Worm (Caenorhabditis elegans) whole organism, L1 larva: ENCODE results near the gene Y66H1A.5.

Experiments used
- C16A3.4 ChIP-seq: fragments of 150-350 bp; optimal IDR thresholded peaks from 2 replicates; lab custom pipeline; 2014; ENCODE audit warnings: missing biosample characterization, missing genetic modification characterization
- C34B4.2 ChIP-seq: sonication (generic microtip); optimal IDR thresholded peaks from 2 replicates; lab custom pipeline; 2017; ENCODE audit warnings: mild to moderate bottlenecking, missing genetic modification characterization, missing compliant biosample characterization
- aly-2 ChIP-seq: fragments of 150-350 bp; optimal IDR thresholded peaks from 2 replicates; lab custom pipeline; 2014; ENCODE audit warnings: missing biosample characterization, missing genetic modification characterization
- ceh-63 ChIP-seq: fragments of 200-800 bp; sonication (Bioruptor generic); optimal IDR thresholded peaks from 2 replicates; lab custom pipeline; 2018; ENCODE audit warnings: mild to moderate bottlenecking, missing genetic modification characterization, missing compliant biosample characterization
- ceh-8 ChIP-seq: fragments of 200-800 bp; sonication (Bioruptor generic); optimal IDR thresholded peaks from 2 replicates; lab custom pipeline; 2018; ENCODE audit warnings: mild to moderate bottlenecking, missing genetic modification characterization, moderate library complexity, missing compliant biosample characterization
- ceh-82 ChIP-seq, 3 experiments: fragments of 150-350 bp in 1 of 3; sonication (generic microtip) in 2 of 3; optimal IDR thresholded peaks; 2 replicates each; lab custom pipeline; 2014 to 2017; ENCODE audit warnings: missing biosample characterization in 3 of 3, missing genetic modification characterization in 3 of 3
- ces-1 ChIP-seq: fragments of 150-350 bp; optimal IDR thresholded peaks from 2 replicates; lab custom pipeline; 2014; ENCODE audit warnings: missing biosample characterization, missing genetic modification reagents, missing genetic modification characterization
- dpl-1 ChIP-seq, 3 experiments: fragments of 150-350 bp in 2 of 3; sonication (generic microtip) in 1 of 3; optimal IDR thresholded peaks; 2 replicates each; lab custom pipeline; 2014 to 2017; ENCODE audit warnings: missing biosample characterization in 3 of 3, missing genetic modification characterization in 3 of 3, missing genetic modification reagents in 3 of 3
- dsc-1 ChIP-seq: sonication (generic microtip); optimal IDR thresholded peaks from 2 replicates; lab custom pipeline; 2016; ENCODE audit warnings: mild to moderate bottlenecking, missing genetic modification characterization, missing compliant biosample characterization
- efl-1 ChIP-seq, 4 experiments: fragments of 150-350 bp; optimal IDR thresholded peaks in 3 of 4; peaks in 1 of 4; 1 replicate in 1 of 4; 2 replicates in 3 of 4; lab custom pipeline; 2014; ENCODE audit warnings: missing biosample characterization in 2 of 4, missing genetic modification characterization in 2 of 4, missing genetic modification reagents in 2 of 4
- efl-3 ChIP-seq: fragments of 200-800 bp; sonication (Bioruptor generic); optimal IDR thresholded peaks from 2 replicates; lab custom pipeline; 2018; ENCODE audit warnings: mild to moderate bottlenecking, missing genetic modification characterization, missing compliant biosample characterization
- egl-13 ChIP-seq: sonication (generic microtip); optimal IDR thresholded peaks from 2 replicates; lab custom pipeline; 2016; ENCODE audit warnings: missing genotype, missing genetic modification reagents, missing genetic modification characterization, missing compliant biosample characterization
- elt-3 ChIP-seq, 6 experiments: fragments of 150-350 bp in 1 of 6; sonication (generic microtip); optimal IDR thresholded peaks; 2 replicates each; lab custom pipeline; 2017 to 2018; ENCODE audit warnings: missing biosample characterization in 6 of 6, missing genetic modification characterization in 6 of 6, inconsistent platforms in 1 of 6
- ets-5 ChIP-seq: fragments of 200-800 bp; sonication (Bioruptor generic); IDR thresholded peaks from 2 replicates; pipeline ENCODE4 v1.3.6; 2022; ENCODE audit warnings: missing genetic modification characterization, missing compliant biosample characterization
- fos-1 ChIP-seq: fragments of 150-350 bp; optimal IDR thresholded peaks from 2 replicates; lab custom pipeline; 2014; ENCODE audit warnings: missing biosample characterization, missing genetic modification characterization
- hlh-4 ChIP-seq: sonication (generic microtip); optimal IDR thresholded peaks from 2 replicates; lab custom pipeline; 2016; ENCODE audit warnings: mild to moderate bottlenecking, missing genetic modification characterization, missing compliant biosample characterization
- isw-1 ChIP-seq: fragments of 200-800 bp; sonication (Bioruptor generic); IDR thresholded peaks from 2 replicates; pipeline ENCODE4 v1.3.6; 2022; ENCODE audit warnings: missing genetic modification characterization, missing compliant biosample characterization
- lin-14 ChIP-seq: fragments of 200-800 bp; sonication (Bioruptor generic); optimal IDR thresholded peaks from 2 replicates; lab custom pipeline; 2018; ENCODE audit warnings: mild to moderate bottlenecking, missing genetic modification characterization, moderate library complexity, missing compliant biosample characterization
- lin-35 ChIP-seq, 2 experiments: fragments of 150-350 bp; optimal IDR thresholded peaks; 2 replicates each; lab custom pipeline; 2014; ENCODE audit warnings: missing biosample characterization in 2 of 2, missing genetic modification characterization in 2 of 2, missing genetic modification reagents in 2 of 2
- lir-3 ChIP-seq: sonication (generic microtip); optimal IDR thresholded peaks from 2 replicates; lab custom pipeline; 2016; ENCODE audit warnings: mild to moderate bottlenecking, missing genetic modification characterization, moderate library complexity, missing compliant biosample characterization; ENCODE audit not compliant: poor library complexity
- lsy-2 ChIP-seq, 2 experiments: fragments of 150-350 bp; optimal IDR thresholded peaks; 2 replicates each; lab custom pipeline; 2014; ENCODE audit warnings: missing biosample characterization in 2 of 2, missing genetic modification characterization in 2 of 2
- mab-9 ChIP-seq: fragments of 200-800 bp; sonication (Bioruptor generic); IDR thresholded peaks from 2 replicates; pipeline ENCODE4 v1.3.6; 2022; ENCODE audit warnings: missing genetic modification reagents, missing genetic modification characterization, missing compliant biosample characterization
- nhr-19 ChIP-seq: fragments of 200-800 bp; sonication (Bioruptor generic); conservative IDR thresholded peaks from 2 replicates; pipeline ENCODE4 v1.3.6; 2022; ENCODE audit warnings: missing genetic modification characterization, missing compliant biosample characterization
- nhr-47 ChIP-seq: sonication (generic microtip); optimal IDR thresholded peaks from 2 replicates; lab custom pipeline; 2016; ENCODE audit warnings: mild to moderate bottlenecking, missing genetic modification characterization, moderate library complexity, missing compliant biosample characterization
- nhr-76 ChIP-seq: sonication (generic microtip); optimal IDR thresholded peaks from 2 replicates; lab custom pipeline; 2017; ENCODE audit warnings: missing biosample characterization, missing genetic modification characterization
- nhr-77 ChIP-seq: fragments of 150-350 bp; optimal IDR thresholded peaks from 2 replicates; lab custom pipeline; 2014; ENCODE audit warnings: missing biosample characterization, missing genetic modification characterization
- nhr-90 ChIP-seq: sonication (generic microtip); optimal IDR thresholded peaks from 2 replicates; lab custom pipeline; 2016; ENCODE audit warnings: mild to moderate bottlenecking, missing genetic modification characterization, missing compliant biosample characterization; ENCODE audit not compliant: poor library complexity
- pax-3 ChIP-seq: fragments of 200-800 bp; sonication (Bioruptor generic); optimal IDR thresholded peaks from 2 replicates; lab custom pipeline; 2018; ENCODE audit warnings: mild to moderate bottlenecking, missing genetic modification characterization, moderate library complexity, missing compliant biosample characterization
- rnt-1 ChIP-seq: sonication (generic microtip); optimal IDR thresholded peaks from 2 replicates; lab custom pipeline; 2016; ENCODE audit warnings: mild to moderate bottlenecking, missing genetic modification characterization, moderate library complexity, missing compliant biosample characterization
- sox-4 ChIP-seq: sonication (generic microtip); optimal IDR thresholded peaks from 2 replicates; lab custom pipeline; 2016; ENCODE audit warnings: missing genetic modification characterization, missing compliant biosample characterization
- tlp-1 ChIP-seq: fragments of 150-350 bp; optimal IDR thresholded peaks from 2 replicates; lab custom pipeline; 2014; ENCODE audit warnings: missing biosample characterization, missing genetic modification characterization
- unc-62 ChIP-seq: fragments of 150-350 bp; optimal IDR thresholded peaks from 2 replicates; lab custom pipeline; 2014; ENCODE audit warnings: missing biosample characterization, missing genetic modification reagents, missing genetic modification characterization
- xbp-1 ChIP-seq: sonication (generic microtip); optimal IDR thresholded peaks from 2 replicates; lab custom pipeline; 2016; ENCODE audit warnings: missing genetic modification characterization, missing compliant biosample characterization

Y66H1A.5 gene

DNA sequence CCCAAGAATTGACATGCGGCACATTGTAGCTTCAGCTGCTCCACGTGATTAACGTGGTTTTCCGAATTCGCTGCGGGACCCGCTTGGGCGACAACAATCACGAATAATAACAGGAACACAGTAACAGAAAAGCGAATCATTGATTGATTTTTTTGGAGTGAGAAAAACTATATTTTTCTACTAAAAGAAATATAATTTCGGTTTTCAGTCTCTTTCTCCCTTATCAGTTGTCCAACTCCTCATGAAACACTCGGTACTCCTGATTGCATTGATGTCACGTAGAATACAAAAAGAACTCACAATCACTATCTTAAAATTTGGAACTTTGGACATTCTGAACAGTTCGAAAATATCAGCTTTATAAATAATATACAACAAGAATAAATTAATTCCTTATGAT, at the start of gene Y66H1A.5:
Gene Y66H1A.5 (minus strand): TSS at position 265 of the 400 bp plus-strand sequence.
- no peak for TF ChIP-seq ceh-8
- TF ChIP-seq hlh-4 (tag; lab: Kevin White, UChicago): no peak
- TF ChIP-seq egl-13 (tag; lab: Kevin White, UChicago): no peak
- TF ChIP-seq nhr-77 (tag; lab: Kevin White, UChicago): no peak
- TF ChIP-seq nhr-47: no peak
- no peak for TF ChIP-seq elt-3 (tag; optimal IDR thresholded peaks at IDR 0.05; lab: Kevin White, UChicago)
- no peak for TF ChIP-seq nhr-19 (GFP tag; lab: Robert Waterston, UW)
- TF ChIP-seq lsy-2 (tag; optimal IDR thresholded peaks at IDR 0.05; lab: Kevin White, UChicago): no peak
- no peak for TF ChIP-seq ceh-63 (GFP tag; lab: Kevin White, UChicago)
- no peak for TF ChIP-seq nhr-90 (tag; lab: Kevin White, UChicago)
- TF ChIP-seq lin-35 (GFP tag; optimal IDR thresholded peaks at IDR 0.05; lab: Kevin White, UChicago): no peak
- no peak for TF ChIP-seq efl-1 (optimal IDR thresholded peaks at IDR 0.05; lab: Kevin White, UChicago)
- no peak for TF ChIP-seq efl-1 (GFP tag; optimal IDR thresholded peaks at IDR 0.05 in 1 of 2; lab: Kevin White, UChicago)
- no peak for TF ChIP-seq xbp-1 (tag; lab: Kevin White, UChicago)
- TF ChIP-seq mab-9 (GFP tag; lab: Robert Waterston, UW): no peak
- TF ChIP-seq ets-5 (GFP tag; lab: Robert Waterston, UW): no peak
- TF ChIP-seq dpl-1 (GFP tag; optimal IDR thresholded peaks at IDR 0.05; lab: Kevin White, UChicago): no peak
- TF ChIP-seq aly-2 (tag; lab: Kevin White, UChicago): no peak
- no peak for TF ChIP-seq nhr-76 (tag; lab: Kevin White, UChicago)
- TF ChIP-seq ces-1: no peak
- TF ChIP-seq ceh-82 (tag; optimal IDR thresholded peaks at IDR 0.05; lab: Kevin White, UChicago): no peak

ce11 chrIV:468307-468706, 39.4 kb upstream of the Y66H1A.5 start:
- TF ChIP-seq xbp-1 (tag; lab: Kevin White, UChicago) (no peak), unc-62 (GFP tag; lab: Kevin White, UChicago) (no peak), dsc-1 (tag; lab: Kevin White, UChicago) (no peak), efl-3 (GFP tag; lab: Kevin White, UChicago) (no peak)
- TF ChIP-seq, all 84 proteins: peak for 0

DNA sequence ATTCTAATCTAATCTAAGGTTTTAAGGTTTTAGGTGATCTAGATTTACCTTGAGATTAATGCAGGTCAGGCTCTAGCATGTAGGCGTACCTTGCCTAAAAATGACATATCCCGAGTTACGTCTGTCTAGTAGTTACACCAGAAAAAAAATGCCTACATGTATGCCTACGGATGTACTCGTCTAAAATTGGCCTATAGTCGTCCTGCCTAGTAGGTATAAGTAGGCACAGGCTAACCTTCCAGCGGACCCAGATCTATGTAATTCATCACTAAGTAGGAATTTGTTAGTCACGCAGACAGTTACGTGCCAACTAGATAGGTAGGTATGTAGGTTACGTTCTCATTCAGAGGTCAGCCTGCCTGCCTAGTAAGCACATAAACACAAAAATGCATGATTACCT, 38.4 kb upstream of the Y66H1A.5 start:
- TF ChIP-seq tlp-1 (tag; lab: Kevin White, UChicago): no peak
- TF ChIP-seq efl-1 (optimal IDR thresholded peaks at IDR 0.05; lab: Kevin White, UChicago): no peak
- peak in 1 of 2 experiments; percentile 9 for TF ChIP-seq efl-1 (GFP tag; optimal IDR thresholded peaks at IDR 0.05 in 1 of 2; lab: Kevin White, UChicago)

DNA sequence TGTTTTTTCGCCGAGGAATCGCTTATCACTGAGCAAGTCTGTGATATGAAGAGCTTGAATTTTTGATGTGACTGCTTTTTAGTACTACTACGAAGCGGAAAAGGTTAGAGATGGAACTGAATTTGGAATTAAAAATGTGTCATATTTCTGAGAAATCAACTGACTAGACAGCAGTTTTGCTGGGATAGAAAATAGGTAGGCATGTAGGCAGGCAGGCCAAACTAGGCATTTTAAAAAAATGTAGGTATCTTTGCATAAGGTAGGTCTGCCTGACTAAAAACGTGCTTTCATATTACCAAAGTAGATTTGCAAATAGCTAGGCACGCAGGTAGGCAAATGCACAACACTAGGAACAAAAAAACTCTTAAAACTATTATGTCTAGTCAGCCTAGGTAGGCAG, 37.6 kb upstream of the Y66H1A.5 start:
- TF ChIP-seq egl-13 (tag; lab: Kevin White, UChicago) (peak; percentile 52), C34B4.2 (tag; lab: Kevin White, UChicago) (no peak)

ce11 chrIV:462050-462449, 33.1 kb upstream of the Y66H1A.5 start:
- no peak for TF ChIP-seq ceh-82 (tag; optimal IDR thresholded peaks at IDR 0.05; lab: Kevin White, UChicago)
- no peak for TF ChIP-seq pax-3 (tag; lab: Kevin White, UChicago)
- no peak for TF ChIP-seq rnt-1 (tag; lab: Kevin White, UChicago)
- no peak for TF ChIP-seq C16A3.4 (tag; lab: Kevin White, UChicago)
- TF ChIP-seq lin-14: no peak
- TF ChIP-seq nhr-76 (tag; lab: Kevin White, UChicago): no peak
- TF ChIP-seq isw-1: no peak
- TF ChIP-seq ceh-8: no peak
- TF ChIP-seq lir-3: no peak
- no peak for TF ChIP-seq fos-1 (tag; lab: Kevin White, UChicago)
- no peak for TF ChIP-seq sox-4
